Worm (Caenorhabditis elegans): ENCODE measurements around the gene gcy-5.

gcy-5 gene

DNA sequence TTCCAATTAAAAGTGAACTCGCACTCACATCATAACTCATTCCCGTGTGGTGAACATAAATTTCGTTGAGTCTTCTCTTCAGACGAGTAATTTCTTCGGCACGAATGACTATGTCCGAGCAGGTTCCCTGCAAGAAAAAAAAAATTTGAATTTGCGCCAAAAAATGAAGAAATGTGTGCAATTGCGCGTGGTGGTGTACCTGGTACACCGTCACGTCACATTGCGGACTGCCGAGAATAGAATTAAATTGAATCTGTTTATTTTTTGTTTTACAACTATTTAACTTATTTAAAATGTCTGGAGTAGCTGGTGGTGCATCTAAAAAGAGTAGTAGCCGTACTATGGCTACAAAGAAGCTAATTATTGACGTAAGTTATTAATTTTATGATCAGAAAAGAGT, 15.1 kb downstream of the gcy-5 start, which contains the start of gene mdt-22 (continued):
- TF ChIP-seq lin-26 (GFP tag; IDR thresholded peaks at IDR 0.05) = peak; percentile 63
- TF ChIP-seq sea-2 (GFP tag; IDR thresholded peaks at IDR 0.05) = no peak
- TF ChIP-seq nhr-80 (tag; optimal IDR thresholded peaks at IDR 0.05) = peak; percentile 26
- peak; percentile 64 for TF ChIP-seq ceh-27 (GFP tag; optimal IDR thresholded peaks at IDR 0.05)
- no peak for TF ChIP-seq F10E7.11 (tag; optimal IDR thresholded peaks at IDR 0.05)
- TF ChIP-seq F57C9.4 (tag; optimal IDR thresholded peaks at IDR 0.05) = no peak
- no peak for TF ChIP-seq aptf-2 (GFP tag; conservative IDR thresholded peaks at IDR 0.05)
- no peak for TF ChIP-seq lag-1 (GFP tag; IDR thresholded peaks at IDR 0.05)
- TF ChIP-seq nfyb-1 (GFP tag; IDR thresholded peaks at IDR 0.05) = peak; percentile 86
- TF ChIP-seq C06A6.2 (GFP tag; conservative IDR thresholded peaks at IDR 0.05) = no peak; the same call in 1 of the 2 replicates
- TF ChIP-seq let-526 (GFP tag; IDR thresholded peaks at IDR 0.05) = no peak
- TF ChIP-seq ztf-26 (tag; optimal IDR thresholded peaks at IDR 0.05) = no peak
- no peak for TF ChIP-seq ceh-58 (GFP tag; IDR thresholded peaks at IDR 0.05)
- peak; percentile 72 for TF ChIP-seq tbp1 (GFP tag; optimal IDR thresholded peaks at IDR 0.05)
- no peak for TF ChIP-seq nhr-179 (tag; optimal IDR thresholded peaks at IDR 0.05)
- TF ChIP-seq T07F8.4 (tag; optimal IDR thresholded peaks at IDR 0.05) = no peak
- no peak for TF ChIP-seq lsy-27 (tag; optimal IDR thresholded peaks at IDR 0.05; ENCODE audit: borderline replicate concordance, insufficient read depth)
- no peak for TF ChIP-seq nfya-1 (tag; optimal IDR thresholded peaks at IDR 0.05; ENCODE audit: borderline replicate concordance, insufficient read depth)
- TF ChIP-seq C17E4.6 (GFP tag; IDR thresholded peaks at IDR 0.05) = peak; percentile 73
- TF ChIP-seq ztf-22 (GFP tag; optimal IDR thresholded peaks at IDR 0.05) = no peak
- TF ChIP-seq cebp-1 (GFP tag; IDR thresholded peaks at IDR 0.05) = peak; percentile 34; the same call in 1 of the 2 replicates
- peak; percentile 74 for TF ChIP-seq cebp-1 (tag; optimal IDR thresholded peaks at IDR 0.05)
- peak; percentile 64 for TF ChIP-seq B0336.3 (GFP tag; IDR thresholded peaks at IDR 0.05)
- TF ChIP-seq atf-7 (tag; optimal IDR thresholded peaks at IDR 0.05) = no peak
- TF ChIP-seq ztf-6 (GFP tag; IDR thresholded peaks at IDR 0.05) = no peak
- no peak for TF ChIP-seq ccch-3 (GFP tag; optimal IDR thresholded peaks at IDR 0.05)
- TF ChIP-seq sptf-2 (GFP tag; optimal IDR thresholded peaks at IDR 0.05) = no peak
- TF ChIP-seq F55B11.4 (tag; optimal IDR thresholded peaks at IDR 0.05; ENCODE audit: borderline replicate concordance, insufficient read depth) = no peak
- TF ChIP-seq ceh-79 (tag; optimal IDR thresholded peaks at IDR 0.05) = no peak
- TF ChIP-seq snpc-4 (GFP tag; optimal IDR thresholded peaks at IDR 0.05) = peak; percentile 19
- TF ChIP-seq snpc-4 (tag; optimal IDR thresholded peaks at IDR 0.05) = peak; percentile 42 to 70 (median 62)
- no peak for TF ChIP-seq hrde-1 (tag; optimal IDR thresholded peaks at IDR 0.05; ENCODE audit: borderline replicate concordance)
- TF ChIP-seq ztf-18 (tag; optimal IDR thresholded peaks at IDR 0.05) = peak; percentile 60
- TF ChIP-seq lin-35 (GFP tag; optimal IDR thresholded peaks at IDR 0.05) = peak; percentile 20 to 90 (median 73)
- TF ChIP-seq hsf-1 (GFP tag; IDR thresholded peaks at IDR 0.05) = peak; percentile 58; the same call in 1 of the 2 replicates
- TF ChIP-seq repo-1 (tag; optimal IDR thresholded peaks at IDR 0.05) = peak; percentile 77
- TF ChIP-seq unc-62 (GFP tag; optimal IDR thresholded peaks at IDR 0.05) = no peak
- TF ChIP-seq egl-18 (GFP tag; IDR thresholded peaks at IDR 0.05) = no peak
- TF ChIP-seq cebp-2 (GFP tag; IDR thresholded peaks at IDR 0.05) = no peak
- TF ChIP-seq B0261.1 (tag; optimal IDR thresholded peaks at IDR 0.05) = peak; percentile 39
- no peak for TF ChIP-seq ztf-28 (GFP tag; IDR thresholded peaks at IDR 0.05)
- TF ChIP-seq lsl-1 (GFP tag; optimal IDR thresholded peaks at IDR 0.05) = peak; percentile 64
- no peak for TF ChIP-seq unc-130 (GFP tag; optimal IDR thresholded peaks at IDR 0.05)
- peak; percentile 60; the same call in 1 of the 2 replicates for TF ChIP-seq lir-1 (GFP tag; conservative IDR thresholded peaks at IDR 0.05)
- TF ChIP-seq akir-1 (GFP tag; optimal IDR thresholded peaks at IDR 0.05) = no peak
- peak; percentile 50 for TF ChIP-seq athp-1 (tag; optimal IDR thresholded peaks at IDR 0.05)
- TF ChIP-seq snpc-1.1 (tag; optimal IDR thresholded peaks at IDR 0.05; ENCODE audit: insufficient read depth) = no peak
- peak; percentile 73 for TF ChIP-seq K11D2.4 (GFP tag; IDR thresholded peaks at IDR 0.05)
- TF ChIP-seq K12H6.12 (tag; optimal IDR thresholded peaks at IDR 0.05) = peak; percentile 50
